Worm (Caenorhabditis elegans): ENCODE measurements around the gene ell-1.

ce11 chrIV:4413114-4413513 lies 18.9 kb downstream of the ell-1 start:
- TF ChIP-seq ama-1 (optimal IDR thresholded peaks at IDR 0.05) (no peak), F13C5.2 (tag; optimal IDR thresholded peaks at IDR 0.05) (no peak), ceh-13 (GFP tag; optimal IDR thresholded peaks at IDR 0.05) (no peak), scrt-1 (GFP tag; IDR thresholded peaks at IDR 0.05) (no peak), hnd-1 (tag; optimal IDR thresholded peaks at IDR 0.05) (no peak), sea-1 (GFP tag; conservative IDR thresholded peaks at IDR 0.05) (no peak), aly-1 (tag; optimal IDR thresholded peaks at IDR 0.05) (no peak), ets-7 (tag; optimal IDR thresholded peaks at IDR 0.05) (no peak), pes-1 (GFP tag; IDR thresholded peaks at IDR 0.05) (no peak), tbx-37 (GFP tag; conservative IDR thresholded peaks at IDR 0.05) (no peak), hmbx-1 (tag; optimal IDR thresholded peaks at IDR 0.05) (no peak)

Measured in whole organism, early embryonic.